ENCODE assay signal across 2 fruit fly cellular contexts in the genomic region with DNA sequence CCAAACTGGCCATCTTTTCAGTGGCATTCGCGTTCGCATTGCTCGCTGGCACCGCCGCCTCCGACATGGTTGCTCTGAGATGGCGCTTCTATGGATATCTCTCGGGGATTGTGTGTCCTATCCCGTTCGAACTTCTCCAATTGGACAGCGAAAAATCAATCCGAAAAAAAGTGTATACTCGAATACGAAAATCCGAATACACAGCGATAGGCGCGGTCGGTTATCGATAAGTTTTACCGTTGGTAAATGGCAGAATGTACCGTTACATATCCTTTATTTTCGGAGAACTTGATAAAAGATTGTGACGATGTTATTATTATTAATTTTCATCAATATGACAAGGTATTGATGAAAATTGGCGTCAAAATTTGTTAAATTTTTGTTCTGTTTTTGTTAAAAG.
TF ChIP-seq lines count a peak whose summit lies in the region.

A gene (minus strand): TSS at position 199 of the 400 bp plus-strand sequence.

- no peak for TF ChIP-seq CTCF in whole organism, embryonic (GFP tag; optimal IDR thresholded peaks at IDR 0.05; lab: Kevin White, UChicago)

TF ChIP-seq in whole organism, adult, 20 proteins besides CTCF, POLR2A, EP300 and RAD21:
- TF ChIP-seq Clk (GFP tag; optimal IDR thresholded peaks at IDR 0.05; lab: Kevin White, UChicago) = no peak
- TF ChIP-seq ovo (GFP tag; optimal IDR thresholded peaks at IDR 0.05; lab: Kevin White, UChicago) = peak; percentile 64

TF ChIP-seq in whole organism, embryonic, 481 proteins besides CTCF, POLR2A, EP300 and RAD21:
- TF ChIP-seq nerfin-1 (tag; optimal IDR thresholded peaks at IDR 0.05; lab: Kevin White, UChicago) (no peak), CG11723 (GFP tag; optimal IDR thresholded peaks at IDR 0.05; lab: Kevin White, UChicago) (no peak), esg (GFP tag; conservative IDR thresholded peaks at IDR 0.05; lab: Robert Waterston, UW) (no peak), bbx (GFP tag; IDR thresholded peaks at IDR 0.05; lab: Robert Waterston, UW; ENCODE audit: partially characterized antibody) (peak; percentile 14; the same call in 1 of the 2 replicates), Oaz (GFP tag; IDR thresholded peaks at IDR 0.05; lab: Robert Waterston, UW) (no peak), jumu (GFP tag; optimal IDR thresholded peaks at IDR 0.05; lab: Kevin White, UChicago) (no peak), Hr39 (optimal IDR thresholded peaks at IDR 0.05; lab: Kevin White, UChicago) (no peak), gcm (GFP tag; optimal IDR thresholded peaks at IDR 0.05; lab: Kevin White, UChicago) (no peak), Hr51 (GFP tag; optimal IDR thresholded peaks at IDR 0.05; lab: Kevin White, UChicago) (no peak), CG10462 (GFP tag; optimal IDR thresholded peaks at IDR 0.05; lab: Kevin White, UChicago) (peak; percentile 17), CG16813 (GFP tag; IDR thresholded peaks at IDR 0.05; lab: Robert Waterston, UW; ENCODE audit: partially characterized antibody) (no peak), CG7372 (GFP tag; IDR thresholded peaks at IDR 0.05; lab: Robert Waterston, UW) (no peak), CG32767 (GFP tag; IDR thresholded peaks at IDR 0.05; lab: Robert Waterston, UW) (peak; percentile 70; the same call in 1 of the 2 replicates), CG11695 (GFP tag; IDR thresholded peaks at IDR 0.05; lab: Robert Waterston, UW) (no peak), CG13624 (GFP tag; optimal IDR thresholded peaks at IDR 0.05; lab: Kevin White, UChicago) (no peak), fd64A (GFP tag; optimal IDR thresholded peaks at IDR 0.05; lab: Kevin White, UChicago) (no peak), onecut (GFP tag; IDR thresholded peaks at IDR 0.05; lab: Robert Waterston, UW) (peak; percentile 53), Deaf1 (tag; optimal IDR thresholded peaks at IDR 0.05; lab: Kevin White, UChicago) (no peak), cas (GFP tag; IDR thresholded peaks at IDR 0.05; lab: Robert Waterston, UW) (no peak), MBD-R2 (GFP tag; IDR thresholded peaks at IDR 0.05; lab: Robert Waterston, UW) (0 out of 2 replicates have a peak, but pooled peaks have one; percentile 8), MESR4 (GFP tag; optimal IDR thresholded peaks at IDR 0.05; lab: Kevin White, UChicago) (peak; percentile 66), Antp (GFP tag; optimal IDR thresholded peaks at IDR 0.05; lab: Kevin White, UChicago) (no peak), z (GFP tag; IDR thresholded peaks at IDR 0.05; lab: Robert Waterston, UW) (no peak), CG14710 (tag; optimal IDR thresholded peaks at IDR 0.05; lab: Kevin White, UChicago) (peak; percentile 17), insv (GFP tag; optimal IDR thresholded peaks at IDR 0.05; lab: Kevin White, UChicago) (peak in 1 of 2 experiments; percentile 83), sug (tag; optimal IDR thresholded peaks at IDR 0.05; lab: Kevin White, UChicago) (no peak), Lpt (GFP tag; optimal IDR thresholded peaks at IDR 0.05; lab: Kevin White, UChicago) (no peak), HLHmδ (GFP tag; optimal IDR thresholded peaks at IDR 0.05; lab: Kevin White, UChicago) (no peak), maf-S (GFP tag; optimal IDR thresholded peaks at IDR 0.05; lab: Kevin White, UChicago) (no peak), br (optimal IDR thresholded peaks at IDR 0.05; lab: Kevin White, UChicago) (no peak), sna (GFP tag; IDR thresholded peaks at IDR 0.05; lab: Robert Waterston, UW; ENCODE audit: partially characterized antibody) (no peak), CG8359 (GFP tag; optimal IDR thresholded peaks at IDR 0.05; lab: Kevin White, UChicago; ENCODE audit: borderline replicate concordance) (no peak), CG2199 (GFP tag; IDR thresholded peaks at IDR 0.05; lab: Robert Waterston, UW) (no peak), CG7963 (GFP tag; IDR thresholded peaks at IDR 0.05; lab: Robert Waterston, UW; ENCODE audit: partially characterized antibody) (no peak), NC2α (GFP tag; optimal IDR thresholded peaks at IDR 0.05; lab: Kevin White, UChicago) (no peak), CG11696 (GFP tag; IDR thresholded peaks at IDR 0.05; lab: Robert Waterston, UW) (no peak), Kr (GFP tag; optimal IDR thresholded peaks at IDR 0.05; lab: Kevin White, UChicago) (no peak), ash1 (GFP tag; optimal IDR thresholded peaks at IDR 0.05; lab: Kevin White, UChicago) (no peak), sens (GFP tag; lab: Kevin White, UChicago) (peak; percentile 15), Mrtf (GFP tag; IDR thresholded peaks at IDR 0.05; lab: Robert Waterston, UW) (no peak), NfI (GFP tag; optimal IDR thresholded peaks at IDR 0.05; lab: Kevin White, UChicago) (no peak), CG9932 (GFP tag; IDR thresholded peaks at IDR 0.05; lab: Robert Waterston, UW) (no peak), Oli (tag; optimal IDR thresholded peaks at IDR 0.05; lab: Kevin White, UChicago) (no peak), Dref (GFP tag; IDR thresholded peaks at IDR 0.05; lab: Robert Waterston, UW) (peak; percentile 49)
